Worm (Caenorhabditis elegans) whole organism, midembryonic: Measurements from ENCODE around the gene bir-2.

Experiments
- flt-1 ChIP-seq: fragments of 200-800 bp; sonication (Bioruptor generic); IDR thresholded peaks from 2 replicates; pipeline ENCODE4 v1.3.6; 2022; ENCODE audit warnings: missing genetic modification characterization, missing compliant biosample characterization
- ref-1 ChIP-seq: fragments of 200-800 bp; sonication (Bioruptor generic); conservative IDR thresholded peaks from 2 replicates; pipeline ENCODE4 v1.3.6; 2022; ENCODE audit warnings: missing genetic modification reagents, missing genetic modification characterization, missing compliant biosample characterization

ce11 chrV:13578637-13579036 is 10.0 kb downstream of the bir-2 start, which contains the start of gene C50B8.6:
- TF ChIP-seq flt-1 (no peak), ref-1 (GFP tag; lab: Robert Waterston, UW) (no peak)
